Fruit fly (Drosophila melanogaster): ENCODE results near the gene twin.

Gene twin

DNA sequence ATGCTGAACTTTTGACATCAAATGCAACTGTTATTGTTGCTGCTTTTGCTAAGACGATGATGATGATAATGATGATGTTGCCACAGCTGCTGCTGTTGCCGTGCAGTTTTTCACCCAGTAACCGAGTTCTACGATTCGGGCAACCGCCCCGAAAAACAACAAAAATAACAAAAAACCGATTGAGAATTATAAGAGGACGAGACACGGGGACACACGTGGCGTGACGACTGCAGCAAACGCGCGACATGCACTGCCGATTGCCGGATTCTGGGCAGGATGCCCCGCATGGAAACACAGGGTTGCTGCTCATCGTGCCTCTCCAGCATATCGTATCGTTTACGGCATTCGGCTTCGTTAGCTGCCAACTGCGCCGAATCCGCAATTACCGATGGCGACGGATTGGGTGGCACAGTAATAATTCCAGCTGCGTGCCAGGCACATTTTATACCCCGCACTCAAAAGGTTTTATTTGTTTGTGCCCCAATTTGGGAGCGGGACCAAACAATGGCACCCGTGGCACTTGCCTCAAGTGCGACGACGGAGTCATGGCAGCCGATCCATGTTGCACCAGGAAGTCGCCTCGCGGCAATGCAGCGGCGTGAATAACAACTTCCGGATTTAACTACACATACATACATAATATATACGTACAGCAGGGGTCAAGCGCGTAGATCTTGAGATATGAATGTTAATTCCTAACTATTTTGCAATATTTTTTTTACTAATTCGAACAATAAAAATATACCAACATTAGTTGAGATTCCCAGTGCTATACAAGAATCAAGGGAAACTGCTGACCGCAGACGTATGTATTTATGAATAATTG is 42.0 kb upstream of the twin start (continued):
- TF ChIP-seq fd59A (GFP tag; optimal IDR thresholded peaks at IDR 0.05) = no peak
- TF ChIP-seq CG32006 (GFP tag; optimal IDR thresholded peaks at IDR 0.05) = peak; percentile 34
- TF ChIP-seq esn (GFP tag; optimal IDR thresholded peaks at IDR 0.05) = peak; percentile 35
- TF ChIP-seq CG6854 (GFP tag; optimal IDR thresholded peaks at IDR 0.05) = no peak
- TF ChIP-seq CG3032 (tag; optimal IDR thresholded peaks at IDR 0.05) = no peak
- TF ChIP-seq CG8119 (GFP tag; IDR thresholded peaks at IDR 0.05) = no peak
- peak; percentile 61; the same call in 1 of the 2 replicates for TF ChIP-seq CG15336 (GFP tag; IDR thresholded peaks at IDR 0.05)
- TF ChIP-seq CG11762 (GFP tag; optimal IDR thresholded peaks at IDR 0.05; ENCODE audit: insufficient read depth) = peak; percentile 22
- TF ChIP-seq Eip75B (GFP tag; optimal IDR thresholded peaks at IDR 0.05) = peak; percentile 22
- no peak for TF ChIP-seq vri (GFP tag; optimal IDR thresholded peaks at IDR 0.05)
- TF ChIP-seq pdm3 (GFP tag; optimal IDR thresholded peaks at IDR 0.05) = peak; percentile 24

DNA sequence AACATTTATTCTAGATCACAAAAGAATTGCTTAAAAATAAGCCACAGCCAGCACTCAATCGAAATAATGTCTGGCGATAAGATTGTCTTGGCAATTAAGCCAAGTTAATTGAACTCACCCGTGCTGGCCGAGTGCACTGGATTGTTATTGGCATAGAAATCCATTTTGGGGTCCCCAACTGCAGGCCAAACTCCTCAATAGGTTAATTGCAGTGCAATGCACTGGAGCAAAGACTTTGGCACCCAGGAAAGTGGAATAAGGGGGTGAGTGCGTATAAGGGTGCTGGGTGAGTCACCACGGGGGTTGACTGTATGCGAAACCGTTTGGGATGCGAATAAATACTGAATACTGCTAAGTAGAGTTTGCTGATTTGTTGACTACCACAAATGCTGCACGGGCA is 41.2 kb upstream of the twin start:
- TF ChIP-seq Hr39 (GFP tag; optimal IDR thresholded peaks at IDR 0.05) (no peak), vri (GFP tag; optimal IDR thresholded peaks at IDR 0.05) (peak; percentile 48), Ets21C (GFP tag; optimal IDR thresholded peaks at IDR 0.05) (no peak), fd85E (GFP tag; optimal IDR thresholded peaks at IDR 0.05) (no peak), Eip93F (GFP tag; optimal IDR thresholded peaks at IDR 0.05) (peak; percentile 33), CG3032 (tag; optimal IDR thresholded peaks at IDR 0.05) (no peak), CG9139 (GFP tag; optimal IDR thresholded peaks at IDR 0.05) (no peak), fd59A (GFP tag; optimal IDR thresholded peaks at IDR 0.05) (no peak), Gug (GFP tag; IDR thresholded peaks at IDR 0.05) (no peak), acj6 (GFP tag; optimal IDR thresholded peaks at IDR 0.05) (no peak), dac (GFP tag; optimal IDR thresholded peaks at IDR 0.05) (no peak), ss (GFP tag; optimal IDR thresholded peaks at IDR 0.05) (no peak), CG10631 (GFP tag; optimal IDR thresholded peaks at IDR 0.05) (no peak)

DNA sequence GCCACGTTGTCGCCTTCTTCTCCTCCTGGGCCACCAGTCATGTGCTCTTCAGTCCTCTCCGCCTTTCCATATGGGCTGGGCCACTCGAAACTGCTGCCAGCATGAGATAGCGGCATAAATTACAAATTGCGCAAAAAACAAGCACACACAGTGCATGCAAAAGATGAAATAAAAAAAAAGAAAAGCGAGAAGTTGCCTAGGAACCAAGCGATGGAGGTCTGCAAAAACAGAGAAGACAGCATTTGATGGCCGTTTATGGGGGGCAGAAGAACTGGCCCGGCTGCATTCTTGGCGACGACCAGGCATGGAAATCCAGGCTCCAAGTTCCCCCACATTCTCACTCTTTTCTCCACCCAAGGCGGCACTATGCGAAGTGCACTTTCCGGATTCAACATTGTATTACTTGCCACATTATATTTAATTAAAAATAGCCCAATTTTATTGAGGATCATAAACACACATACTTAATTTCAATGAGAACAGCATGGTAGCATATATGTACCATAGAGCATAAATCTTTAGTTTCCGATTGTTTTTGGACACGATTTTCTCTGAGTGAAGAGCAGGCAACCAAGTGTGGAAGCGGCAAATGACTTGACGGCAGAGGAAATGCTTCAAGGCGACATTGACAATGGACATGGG is 39.7 kb upstream of the twin start:
- TF ChIP-seq CG7368 (GFP tag; optimal IDR thresholded peaks at IDR 0.05) (no peak), CG6854 (GFP tag; optimal IDR thresholded peaks at IDR 0.05) (no peak), svp (GFP tag) (peak; percentile 32), CG1621 (tag; optimal IDR thresholded peaks at IDR 0.05) (peak; percentile 2), dsx (GFP tag; optimal IDR thresholded peaks at IDR 0.05; ENCODE audit: poor library complexity, severe bottlenecking) (peak; percentile 87), lz (GFP tag; optimal IDR thresholded peaks at IDR 0.05) (no peak), CG8119 (GFP tag; IDR thresholded peaks at IDR 0.05) (peak; percentile 48; the same call in 2 of the 3 replicates), CG3032 (tag; optimal IDR thresholded peaks at IDR 0.05) (peak; percentile 46), fd85E (GFP tag; optimal IDR thresholded peaks at IDR 0.05) (no peak), Sox102F (GFP tag; optimal IDR thresholded peaks at IDR 0.05) (no peak), CG11902 (GFP tag; optimal IDR thresholded peaks at IDR 0.05) (no peak), esn (GFP tag; optimal IDR thresholded peaks at IDR 0.05) (no peak), CG8632 (GFP tag; optimal IDR thresholded peaks at IDR 0.05) (no peak), dac (GFP tag; optimal IDR thresholded peaks at IDR 0.05) (no peak), Gug (GFP tag; IDR thresholded peaks at IDR 0.05) (peak; percentile 51), CG3919 (GFP tag; optimal IDR thresholded peaks at IDR 0.05) (peak; percentile 67), CG11762 (GFP tag; optimal IDR thresholded peaks at IDR 0.05; ENCODE audit: insufficient read depth) (peak; percentile 15), Met (GFP tag; optimal IDR thresholded peaks at IDR 0.05) (no peak), cyc (GFP tag; optimal IDR thresholded peaks at IDR 0.05) (no peak), Eip75B (GFP tag; optimal IDR thresholded peaks at IDR 0.05) (peak; percentile 62), vri (GFP tag; optimal IDR thresholded peaks at IDR 0.05) (no peak), pdm3 (GFP tag; optimal IDR thresholded peaks at IDR 0.05) (peak; percentile 51), achi (GFP tag; optimal IDR thresholded peaks at IDR 0.05) (peak; percentile 62), CG8319 (GFP tag; optimal IDR thresholded peaks at IDR 0.05) (no peak), CG31627 (GFP tag; optimal IDR thresholded peaks at IDR 0.05) (no peak), fd59A (GFP tag; optimal IDR thresholded peaks at IDR 0.05) (peak; percentile 32), Smox (GFP tag; optimal IDR thresholded peaks at IDR 0.05) (no peak), CG6808 (GFP tag; optimal IDR thresholded peaks at IDR 0.05) (peak; percentile 51), Lpt (GFP tag; optimal IDR thresholded peaks at IDR 0.05) (peak; percentile 72), Ets21C (GFP tag; optimal IDR thresholded peaks at IDR 0.05) (no peak), acj6 (GFP tag; optimal IDR thresholded peaks at IDR 0.05) (peak; percentile 40), CG6163 (GFP tag; IDR thresholded peaks at IDR 0.05) (peak; percentile 54; the same call in 2 of the 3 replicates), Hr4 (GFP tag; optimal IDR thresholded peaks at IDR 0.05) (peak; percentile 44), Ets96B (tag; optimal IDR thresholded peaks at IDR 0.05) (peak; percentile 66), CG34406 (GFP tag; optimal IDR thresholded peaks at IDR 0.05) (peak; percentile 8), eg (GFP tag; IDR thresholded peaks at IDR 0.05) (peak; percentile 39; the same call in 1 of the 3 replicates)
